Fruit fly (Drosophila melanogaster): ENCODE data around the gene CG3386.

The CG3386 gene

DNA sequence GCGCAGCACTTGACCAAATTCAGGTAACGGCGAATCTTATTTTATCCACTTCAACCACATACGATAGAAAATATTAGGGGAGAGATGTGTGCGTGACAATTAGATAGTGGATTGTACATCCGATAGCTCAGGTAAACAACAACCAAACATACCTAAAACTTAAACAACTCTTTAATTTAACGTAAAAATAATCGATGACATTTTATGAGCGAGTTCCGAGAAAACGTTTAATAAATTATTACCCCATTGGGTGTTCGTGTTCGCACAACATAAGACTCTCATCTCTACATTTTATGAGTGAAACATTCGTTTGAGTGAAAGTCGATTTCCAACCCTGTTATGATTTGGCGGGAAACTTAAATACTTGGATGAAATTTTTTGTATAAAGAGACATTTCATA lies 2.0 kb downstream of the CG3386 start, which contains the start of gene CG17129 (continued):
- TF ChIP-seq CG4730 (GFP tag; IDR thresholded peaks at IDR 0.05) (peak; percentile 66), CG3838 (GFP tag; optimal IDR thresholded peaks at IDR 0.05) (peak; percentile 54), tin (GFP tag; optimal IDR thresholded peaks at IDR 0.05) (peak; percentile 83), CG4424 (GFP tag; optimal IDR thresholded peaks at IDR 0.05) (peak; percentile 83), gsb (GFP tag; IDR thresholded peaks at IDR 0.05) (no peak), HLH3B (GFP tag; IDR thresholded peaks at IDR 0.05) (peak; percentile 74), hbn (GFP tag; IDR thresholded peaks at IDR 0.05; ENCODE audit: partially characterized antibody) (peak; percentile 99), CG13624 (GFP tag; optimal IDR thresholded peaks at IDR 0.05) (peak; percentile 85), pzg (GFP tag; optimal IDR thresholded peaks at IDR 0.05) (peak; percentile 66), CG7556 (GFP tag; optimal IDR thresholded peaks at IDR 0.05) (peak; percentile 65), al (GFP tag; IDR thresholded peaks at IDR 0.05) (peak; percentile 71), CG2116 (GFP tag; optimal IDR thresholded peaks at IDR 0.05) (peak; percentile 79), oc (tag; optimal IDR thresholded peaks at IDR 0.05) (peak; percentile 28), chinmo (GFP tag; IDR thresholded peaks at IDR 0.05; ENCODE audit: partially characterized antibody) (0 out of 4 replicates have a peak, but pooled peaks have one; percentile 75), bigmax (GFP tag; optimal IDR thresholded peaks at IDR 0.05) (no peak), gfzf (GFP tag; optimal IDR thresholded peaks at IDR 0.05) (peak; percentile 25), CG14965 (GFP tag; optimal IDR thresholded peaks at IDR 0.05; ENCODE audit: borderline replicate concordance) (no peak), Lhr (GFP tag; optimal IDR thresholded peaks at IDR 0.05) (peak; percentile 17), CG4820 (GFP tag; optimal IDR thresholded peaks at IDR 0.05) (peak; percentile 73), CG6854 (GFP tag; optimal IDR thresholded peaks at IDR 0.05) (no peak), mirr (GFP tag; optimal IDR thresholded peaks at IDR 0.05) (no peak), vnd (GFP tag; IDR thresholded peaks at IDR 0.05; ENCODE audit: partially characterized antibody) (peak; percentile 95), CG10431 (GFP tag; optimal IDR thresholded peaks at IDR 0.05) (no peak), dm (GFP tag; optimal IDR thresholded peaks at IDR 0.05) (peak; percentile 56), CG10543 (GFP tag; optimal IDR thresholded peaks at IDR 0.05) (peak; percentile 35), Fer3 (tag; optimal IDR thresholded peaks at IDR 0.05) (peak; percentile 71), cg (GFP tag; optimal IDR thresholded peaks at IDR 0.05) (no peak), ewg (GFP tag; optimal IDR thresholded peaks at IDR 0.05) (peak; percentile 90), CG14710 (tag; optimal IDR thresholded peaks at IDR 0.05) (peak; percentile 87), CG2202 (tag; optimal IDR thresholded peaks at IDR 0.05) (peak; percentile 41), CG18476 (GFP tag; optimal IDR thresholded peaks at IDR 0.05) (peak; percentile 43), CG10565 (GFP tag; optimal IDR thresholded peaks at IDR 0.05) (no peak), CG34422 (GFP tag; IDR thresholded peaks at IDR 0.05) (peak; percentile 69; the same call in 2 of the 3 replicates), gce (GFP tag; IDR thresholded peaks at IDR 0.05) (no peak), Ssrp (tag; optimal IDR thresholded peaks at IDR 0.05) (peak; percentile 63), nerfin-2 (GFP tag; IDR thresholded peaks at IDR 0.05; ENCODE audit: partially characterized antibody) (peak; percentile 85), CG6254 (GFP tag; optimal IDR thresholded peaks at IDR 0.05) (no peak), NFAT (GFP tag; IDR thresholded peaks at IDR 0.05) (peak; percentile 64), TFAM (GFP tag; optimal IDR thresholded peaks at IDR 0.05) (no peak), CG1024 (GFP tag; IDR thresholded peaks at IDR 0.05) (peak; percentile 39; the same call in 1 of the 2 replicates), CG16779 (GFP tag; IDR thresholded peaks at IDR 0.05) (0 out of 2 replicates have a peak, but pooled peaks have one; percentile 48), ham (GFP tag; IDR thresholded peaks at IDR 0.05) (no peak), dimm (GFP tag; IDR thresholded peaks at IDR 0.05) (no peak), CG4617 (GFP tag; optimal IDR thresholded peaks at IDR 0.05; ENCODE audit: borderline replicate concordance) (peak; percentile 71), CG14667 (GFP tag; IDR thresholded peaks at IDR 0.05) (peak; percentile 58; the same call in 1 of the 2 replicates), CG4707 (GFP tag; optimal IDR thresholded peaks at IDR 0.05) (peak; percentile 30), peb (GFP tag; IDR thresholded peaks at IDR 0.05) (peak; percentile 54; the same call in 1 of the 2 replicates), CG12659 (GFP tag; optimal IDR thresholded peaks at IDR 0.05) (peak; percentile 80), Nf-YA (GFP tag; IDR thresholded peaks at IDR 0.05) (no peak), Asciz (GFP tag; optimal IDR thresholded peaks at IDR 0.05) (peak; percentile 54)
